Worm (Caenorhabditis elegans): ENCODE results near the gene afmd-2.

Gene afmd-2

ce11 chrIV:13508924-13509323 lies at the start of gene afmd-2:
TSS of gene afmd-2 (plus strand) at chrIV:13509224.
- no peak for TF ChIP-seq unc-62 (GFP tag; optimal IDR thresholded peaks at IDR 0.05)

- TF ChIP-seq unc-62 (GFP tag; optimal IDR thresholded peaks at IDR 0.05): no peak
Measured at ce11 chrIV:13460876-13461275, 48.1 kb upstream of the afmd-2 start, which contains the start of gene Y38H8A.12. TSS of gene Y38H8A.12 (minus strand) at chrIV:13460976.

- TF ChIP-seq unc-62 (GFP tag; optimal IDR thresholded peaks at IDR 0.05): no peak
Measured at ce11 chrIV:13465797-13466196, 43.2 kb upstream of the afmd-2 start, which contains the start of gene fezf-1. TSS of gene fezf-1 (plus strand) at chrIV:13466097.

- no peak for TF ChIP-seq unc-62 (GFP tag; optimal IDR thresholded peaks at IDR 0.05)
Measured at ce11 chrIV:13472011-13472410, 37.0 kb upstream of the afmd-2 start, which contains the start of the genes ttbk-8.1 and Y38H8A.4. TSS of gene ttbk-8.1 (plus strand) at chrIV:13472311. TSS of gene Y38H8A.4 (minus strand) at chrIV:13472376.

ce11 chrIV:13474132-13474531 lies 34.9 kb upstream of the afmd-2 start, which contains the start of gene Y38H8A.2:
TSS of gene Y38H8A.2 (plus strand) at chrIV:13474432.
- no peak for TF ChIP-seq unc-62 (GFP tag; optimal IDR thresholded peaks at IDR 0.05)

- no peak for TF ChIP-seq unc-62 (GFP tag; optimal IDR thresholded peaks at IDR 0.05)
Measured at ce11 chrIV:13482469-13482868, 26.6 kb upstream of the afmd-2 start, which contains the start of gene Y38H8A.1. TSS of gene Y38H8A.1 (plus strand) at chrIV:13482769.

- no peak for TF ChIP-seq unc-62 (GFP tag; optimal IDR thresholded peaks at IDR 0.05)
Measured at ce11 chrIV:13483596-13483995, 25.4 kb upstream of the afmd-2 start.

- TF ChIP-seq unc-62 (GFP tag; optimal IDR thresholded peaks at IDR 0.05): no peak
Measured at ce11 chrIV:13487019-13487418, 22.0 kb upstream of the afmd-2 start.

- no peak for TF ChIP-seq unc-62 (GFP tag; optimal IDR thresholded peaks at IDR 0.05)
Measured at ce11 chrIV:13487596-13487995, 21.4 kb upstream of the afmd-2 start.

ce11 chrIV:13492271-13492670 lies 16.8 kb upstream of the afmd-2 start, which contains the start of gene Y45F10A.7:
TSS of gene Y45F10A.7 (plus strand) at chrIV:13492571.
- TF ChIP-seq unc-62 (GFP tag; optimal IDR thresholded peaks at IDR 0.05): no peak

ce11 chrIV:13493719-13494118 lies 15.3 kb upstream of the afmd-2 start:
- no peak for TF ChIP-seq unc-62 (GFP tag; optimal IDR thresholded peaks at IDR 0.05)

ce11 chrIV:13502806-13503363 lies 6.1 kb upstream of the afmd-2 start, which contains the start of gene tbc-9:
TSS of gene tbc-9 (minus strand) at chrIV:13502856.
- no peak for TF ChIP-seq unc-62 (GFP tag; optimal IDR thresholded peaks at IDR 0.05)

- no peak for TF ChIP-seq unc-62 (GFP tag; optimal IDR thresholded peaks at IDR 0.05)
Measured at ce11 chrIV:13505144-13505543, 3.9 kb upstream of the afmd-2 start, which contains the start of gene seld-1. TSS of gene seld-1 (plus strand) at chrIV:13505444.

ce11 chrIV:13505662-13506061 lies 3.4 kb upstream of the afmd-2 start, which contains the start of gene nlp-17:
TSS of gene nlp-17 (minus strand) at chrIV:13505762.
- no peak for TF ChIP-seq unc-62 (GFP tag; optimal IDR thresholded peaks at IDR 0.05)

- no peak for TF ChIP-seq unc-62 (GFP tag; optimal IDR thresholded peaks at IDR 0.05)
Measured at ce11 chrIV:13510049-13510448, 1.0 kb downstream of the afmd-2 start.

- TF ChIP-seq unc-62 (GFP tag; optimal IDR thresholded peaks at IDR 0.05): no peak
Measured at ce11 chrIV:13512112-13512569, 3.1 kb downstream of the afmd-2 start, which contains the start of gene puf-3. TSS of gene puf-3 (minus strand) at chrIV:13512162.

- no peak for TF ChIP-seq unc-62 (GFP tag; optimal IDR thresholded peaks at IDR 0.05)
Measured at ce11 chrIV:13513010-13513409, 4.0 kb downstream of the afmd-2 start.
